Worm (Caenorhabditis elegans) whole organism, late embryonic: ENCODE results near the gene lon-2.

Experiments
- ceh-14 ChIP-seq: sonication (generic microtip); optimal IDR thresholded peaks from 2 replicates; lab custom pipeline; 2016; ENCODE audit warnings: missing genotype, missing genetic modification characterization, missing compliant biosample characterization
- gmeb-2 ChIP-seq: sonication (generic microtip); optimal IDR thresholded peaks from 2 replicates; lab custom pipeline; 2016; ENCODE audit warnings: missing genetic modification characterization, inconsistent platforms, missing compliant biosample characterization
- nfya-1 ChIP-seq: sonication (generic microtip); optimal IDR thresholded peaks from 2 replicates; lab custom pipeline; 2017; ENCODE audit warnings: missing genetic modification characterization, mild to moderate bottlenecking, missing compliant biosample characterization, antibody characterized with exemption, moderate library complexity

- TF ChIP-seq gmeb-2 (tag; lab: Kevin White, UChicago) (no peak), nfya-1 (tag; lab: Kevin White, UChicago) (no peak), ceh-14 (tag; lab: Kevin White, UChicago) (no peak)
Measured at ce11 chrX:4754725-4755124, 5.8 kb upstream of the lon-2 start, which contains the start of gene C39E6.2.
